Fruit fly (Drosophila melanogaster): Measurements from ENCODE around the gene CG8360.

DNA sequence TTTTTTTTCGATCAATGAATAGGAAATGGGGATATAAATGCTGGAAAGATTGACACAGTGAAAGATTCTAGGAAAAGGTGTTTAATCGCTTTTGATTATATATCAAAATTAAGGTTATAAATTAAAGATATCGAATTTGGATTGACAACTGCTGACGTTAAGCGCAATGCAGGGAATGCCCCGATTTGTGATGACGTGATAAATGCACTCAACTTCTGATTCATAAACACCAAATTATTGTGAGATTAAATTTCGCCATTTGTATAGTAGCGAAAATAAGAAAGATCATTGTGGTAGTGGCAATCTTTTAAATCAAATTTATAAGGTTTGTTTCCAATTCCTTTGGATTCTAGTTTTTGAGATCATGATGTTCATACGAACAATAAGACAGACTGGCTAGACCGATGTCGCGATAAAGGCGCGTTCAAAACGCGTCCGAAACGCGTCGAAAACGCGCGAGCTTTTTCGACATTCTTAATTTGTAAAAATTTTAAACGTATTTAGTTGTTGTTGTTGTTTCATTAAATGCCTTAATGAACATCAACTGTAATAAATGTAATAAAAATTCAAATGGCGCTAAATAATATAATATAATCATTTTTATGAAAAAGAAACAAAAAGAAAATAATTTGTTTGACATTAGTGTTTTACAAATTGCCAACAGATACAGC is 2.6 kb downstream of the CG8360 start, which contains the start of gene CG8349:
- no peak for TF ChIP-seq tna (GFP tag; IDR thresholded peaks at IDR 0.05; ENCODE audit: partially characterized antibody)
- TF ChIP-seq CG1832 (GFP tag; optimal IDR thresholded peaks at IDR 0.05): no peak
- TF ChIP-seq CG8290 (GFP tag; optimal IDR thresholded peaks at IDR 0.05): no peak
- TF ChIP-seq CG8290 (tag; optimal IDR thresholded peaks at IDR 0.05): no peak
- TF ChIP-seq Sry-β (GFP tag; optimal IDR thresholded peaks at IDR 0.05): no peak
